Fruit fly (Drosophila melanogaster): ENCODE results near the gene CG13877.

- no peak for TF ChIP-seq CG8478 (optimal IDR thresholded peaks at IDR 0.05)
- no peak for TF ChIP-seq CTCF (optimal IDR thresholded peaks at IDR 0.05)
Observed at dm6 chr3L:263500-264377, 45.9 kb downstream of the CG13877 start.

Data from S2 (cell line).